Worm (Caenorhabditis elegans) whole organism, young adult: ENCODE data around the gene bath-19.

Source experiments
- B0035.1 ChIP-seq: sonication (generic microtip); optimal IDR thresholded peaks from 2 replicates; lab custom pipeline; 2016; ENCODE audit warnings: missing genetic modification characterization, mild to moderate bottlenecking, missing compliant biosample characterization, missing genotype, missing genetic modification reagents
- D2030.7 ChIP-seq: fragments of 200-800 bp; sonication (Bioruptor generic); IDR thresholded peaks from 2 replicates; pipeline ENCODE4 v1.3.6; 2022; ENCODE audit warnings: missing genetic modification reagents, missing genetic modification characterization, missing compliant biosample characterization
- F10E7.11 ChIP-seq: sonication (generic microtip); optimal IDR thresholded peaks from 2 replicates; lab custom pipeline; 2017; ENCODE audit warnings: mild to moderate bottlenecking, missing genetic modification characterization, moderate library complexity, missing compliant biosample characterization
- F23B12.7 ChIP-seq: sonication (generic microtip); optimal IDR thresholded peaks from 2 replicates; lab custom pipeline; 2017; ENCODE audit warnings: missing genetic modification characterization, mild to moderate bottlenecking, missing compliant biosample characterization, antibody characterized with exemption, moderate library complexity; ENCODE audit not compliant: insufficient read depth
- F55B11.4 ChIP-seq: sonication (generic microtip); optimal IDR thresholded peaks from 2 replicates; lab custom pipeline; 2016; ENCODE audit warnings: missing compliant biosample characterization, missing genetic modification characterization, borderline replicate concordance; ENCODE audit not compliant: insufficient read depth
- Y53G8AR.9 ChIP-seq: fragments of 200-800 bp; sonication (Bioruptor generic); conservative IDR thresholded peaks from 2 replicates; pipeline ENCODE4 v1.3.6; 2022; ENCODE audit warnings: missing genetic modification reagents, missing genetic modification characterization, missing compliant biosample characterization
- Y56A3A.18 ChIP-seq: fragments of 200-800 bp; sonication (Bioruptor generic); IDR thresholded peaks from 2 replicates; pipeline ENCODE4 v1.3.6; 2022; ENCODE audit warnings: missing genetic modification reagents, missing genetic modification characterization, missing compliant biosample characterization
- akir-1 ChIP-seq: fragments of 200-800 bp; sonication (Bioruptor generic); optimal IDR thresholded peaks from 2 replicates; lab custom pipeline; 2018; ENCODE audit warnings: mild to moderate bottlenecking, missing genetic modification characterization, moderate library complexity, missing compliant biosample characterization
- athp-1 ChIP-seq: sonication (generic microtip); optimal IDR thresholded peaks from 2 replicates; lab custom pipeline; 2017; ENCODE audit warnings: mild to moderate bottlenecking, missing genetic modification characterization, missing compliant biosample characterization
- attf-3 ChIP-seq: fragments of 200-800 bp; sonication (Bioruptor generic); conservative IDR thresholded peaks from 2 replicates; pipeline ENCODE4 v1.3.6; 2022; ENCODE audit warnings: missing genetic modification reagents, missing genetic modification characterization, missing compliant biosample characterization
- chd-7 ChIP-seq: sonication (generic microtip); optimal IDR thresholded peaks from 2 replicates; lab custom pipeline; 2016; ENCODE audit warnings: mild to moderate bottlenecking, missing genetic modification characterization, moderate library complexity, missing compliant biosample characterization
- dpff-1 ChIP-seq: sonication (generic microtip); optimal IDR thresholded peaks from 2 replicates; lab custom pipeline; 2017; ENCODE audit warnings: mild to moderate bottlenecking, missing genetic modification characterization, missing compliant biosample characterization
- efl-1 ChIP-seq: fragments of 150-350 bp; optimal IDR thresholded peaks from 2 replicates; lab custom pipeline; 2014; ENCODE audit warnings: missing biosample characterization, missing genetic modification reagents, missing genetic modification characterization
- gei-17 ChIP-seq: fragments of 200-800 bp; sonication (Bioruptor generic); optimal IDR thresholded peaks from 2 replicates; lab custom pipeline; 2018; ENCODE audit warnings: mild to moderate bottlenecking, missing genetic modification characterization, missing compliant biosample characterization
- hlh-26 ChIP-seq: fragments of 200-800 bp; sonication (Bioruptor generic); conservative IDR thresholded peaks from 2 replicates; pipeline ENCODE4 v1.3.6; 2022; ENCODE audit warnings: missing genetic modification reagents, missing genetic modification characterization, missing compliant biosample characterization
- let-607 ChIP-seq, 2 experiments: fragments of 200-800 bp in 1 of 2; sonication (Bioruptor generic) in 1 of 2; sonication (generic microtip) in 1 of 2; optimal IDR thresholded peaks; 2 replicates each; lab custom pipeline; 2016 to 2018; ENCODE audit warnings: mild to moderate bottlenecking in 2 of 2, missing compliant biosample characterization in 2 of 2, missing genetic modification characterization in 2 of 2, moderate library complexity in 2 of 2, missing genotype in 1 of 2
- lsl-1 ChIP-seq: fragments of 200-800 bp; sonication (Bioruptor generic); optimal IDR thresholded peaks from 2 replicates; lab custom pipeline; 2018; ENCODE audit warnings: mild to moderate bottlenecking, missing genetic modification characterization, moderate library complexity, missing compliant biosample characterization
- madf-6 ChIP-seq: fragments of 200-800 bp; sonication (Bioruptor generic); IDR thresholded peaks from 2 replicates; pipeline ENCODE4 v1.3.6; 2022; ENCODE audit warnings: missing genetic modification reagents, missing genetic modification characterization, missing compliant biosample characterization
- madf-8 ChIP-seq: fragments of 200-800 bp; sonication (Bioruptor generic); conservative IDR thresholded peaks from 2 replicates; pipeline ENCODE4 v1.3.6; 2022; ENCODE audit warnings: missing genetic modification reagents, missing genetic modification characterization, missing compliant biosample characterization
- mcd-1 ChIP-seq: fragments of 200-800 bp; sonication (Bioruptor generic); IDR thresholded peaks from 2 replicates; pipeline ENCODE4 v1.3.6; 2022; ENCODE audit warnings: missing genetic modification reagents, missing genetic modification characterization, missing compliant biosample characterization
- nhr-80 ChIP-seq: sonication (generic microtip); optimal IDR thresholded peaks from 2 replicates; lab custom pipeline; 2016; ENCODE audit warnings: missing genetic modification characterization, missing compliant biosample characterization
- repo-1 ChIP-seq: sonication (generic microtip); optimal IDR thresholded peaks from 2 replicates; lab custom pipeline; 2017; ENCODE audit warnings: mild to moderate bottlenecking, missing genetic modification characterization, missing compliant biosample characterization
- sdz-38 ChIP-seq: sonication (generic microtip); optimal IDR thresholded peaks from 2 replicates; lab custom pipeline; 2016; ENCODE audit warnings: missing genotype, missing genetic modification characterization, missing compliant biosample characterization
- snpc-1.1 ChIP-seq: sonication (generic microtip); optimal IDR thresholded peaks from 2 replicates; lab custom pipeline; 2017; ENCODE audit warnings: missing genetic modification characterization, mild to moderate bottlenecking, missing compliant biosample characterization, antibody characterized with exemption, moderate library complexity, missing genotype, missing genetic modification reagents; ENCODE audit not compliant: insufficient read depth
- unc-62 ChIP-seq: fragments of 150-350 bp; optimal IDR thresholded peaks from 2 replicates; lab custom pipeline; 2014; ENCODE audit warnings: missing biosample characterization, missing genetic modification reagents, missing genetic modification characterization
- ztf-22 ChIP-seq: fragments of 200-800 bp; sonication (Bioruptor generic); optimal IDR thresholded peaks from 2 replicates; lab custom pipeline; 2018; ENCODE audit warnings: mild to moderate bottlenecking, missing genetic modification characterization, moderate library complexity, missing compliant biosample characterization
- ztf-25 ChIP-seq: fragments of 200-800 bp; sonication (Bioruptor generic); IDR thresholded peaks from 2 replicates; pipeline ENCODE4 v1.3.6; 2022; ENCODE audit warnings: missing genetic modification reagents, missing genetic modification characterization, missing compliant biosample characterization

The bath-19 gene

ce11 chrII:2042447-2042846 is 3.3 kb upstream of the bath-19 start, which contains the start of gene bath-20:
bath-20 (minus strand) TSS chrII:2042547.
- no peak for TF ChIP-seq let-607 (tag; optimal IDR thresholded peaks at IDR 0.05; lab: Kevin White, UChicago)
- TF ChIP-seq lsl-1 (GFP tag; lab: Kevin White, UChicago), result peak; percentile 31

- TF ChIP-seq lsl-1 (GFP tag; lab: Kevin White, UChicago) (peak; percentile 18), attf-3 (GFP tag; lab: Robert Waterston, UW) (no peak), hlh-26 (GFP tag; lab: Robert Waterston, UW) (no peak), snpc-1.1 (tag; lab: Kevin White, UChicago) (no peak)
These were observed 5.9 kb downstream of the bath-19 start, which contains the start of gene F59H6.14 for ce11 chrII:2033286-2033685. F59H6.14 (plus strand) TSS chrII:2033586.

ce11 chrII:2032282-2032681 is 6.9 kb downstream of the bath-19 start, which contains the start of gene btb-4:
btb-4 (plus strand) TSS chrII:2032316.
- TF ChIP-seq madf-6 (GFP tag; lab: Robert Waterston, UW) (0 out of 2 replicates have a peak, but pooled peaks have one; percentile 1), mcd-1 (peak; percentile 57), efl-1 (GFP tag; lab: Kevin White, UChicago) (peak; percentile 48)

- peak; percentile 82 for TF ChIP-seq lsl-1 (GFP tag; lab: Kevin White, UChicago)
- no peak for TF ChIP-seq madf-8 (GFP tag; lab: Robert Waterston, UW)
- TF ChIP-seq D2030.7, result peak; percentile 40; the same call in 1 of the 2 replicates
- no peak for TF ChIP-seq Y53G8AR.9 (GFP tag; lab: Robert Waterston, UW)
- peak; percentile 42; the same call in 1 of the 2 replicates for TF ChIP-seq madf-6 (GFP tag; lab: Robert Waterston, UW)
These were observed 7.3 kb downstream of the bath-19 start, which contains the start of gene bath-5 for ce11 chrII:2031852-2032251. bath-5 (minus strand) TSS chrII:2031952.

- TF ChIP-seq ztf-22 (GFP tag; lab: Kevin White, UChicago) (no peak), gei-17 (GFP tag; lab: Kevin White, UChicago) (no peak), akir-1 (GFP tag; lab: Kevin White, UChicago) (no peak), lsl-1 (GFP tag; lab: Kevin White, UChicago) (peak; percentile 57), chd-7 (no peak), unc-62 (GFP tag; lab: Kevin White, UChicago) (no peak), sdz-38 (no peak), ztf-25 (GFP tag; lab: Robert Waterston, UW) (no peak), athp-1 (tag; lab: Kevin White, UChicago) (peak; percentile 15), repo-1 (no peak), madf-8 (GFP tag; lab: Robert Waterston, UW) (no peak), F23B12.7 (no peak), dpff-1 (tag; lab: Kevin White, UChicago) (no peak)
These were observed 8.8 kb downstream of the bath-19 start, which contains the start of gene bath-3 for ce11 chrII:2030367-2030766. bath-3 (minus strand) TSS chrII:2030467.

- TF ChIP-seq lsl-1 (GFP tag; lab: Kevin White, UChicago), result peak; percentile 39
- TF ChIP-seq nhr-80 (tag; lab: Kevin White, UChicago), result no peak
- TF ChIP-seq, all 124 proteins: peak for 1
These were observed 10.5 kb downstream of the bath-19 start, which contains the start of gene bath-1 for ce11 chrII:2028712-2029111. bath-1 (minus strand) TSS chrII:2028812.

- TF ChIP-seq F55B11.4 (tag; lab: Kevin White, UChicago), result no peak
- no peak for TF ChIP-seq B0035.1 (tag; lab: Kevin White, UChicago)
- no peak for TF ChIP-seq Y56A3A.18 (GFP tag; lab: Robert Waterston, UW)
- no peak for TF ChIP-seq F10E7.11
- no peak for TF ChIP-seq akir-1 (GFP tag; lab: Kevin White, UChicago)
These were observed 12.7 kb downstream of the bath-19 start, which contains the start of gene bath-21 for ce11 chrII:2026525-2026924. bath-21 (minus strand) TSS chrII:2026625.
